Worm (Caenorhabditis elegans) whole organism, L2 larva: ENCODE results near the gene sulp-7.

Experiments
- F13H6.1 ChIP-seq: sonication (generic microtip); optimal IDR thresholded peaks from 2 replicates; lab custom pipeline; 2016; ENCODE audit warnings: missing genetic modification characterization, missing compliant biosample characterization
- ama-1 ChIP-seq: fragments of 150-350 bp; optimal IDR thresholded peaks from 2 replicates; lab custom pipeline; 2018; ENCODE audit warnings: inconsistent platforms
- elt-3 ChIP-seq: sonication (generic microtip); optimal IDR thresholded peaks from 2 replicates; lab custom pipeline; 2017; ENCODE audit warnings: missing biosample characterization, missing genetic modification characterization
- lin-39 ChIP-seq: fragments of 150-350 bp; optimal IDR thresholded peaks from 2 replicates; lab custom pipeline; 2014; ENCODE audit warnings: missing biosample characterization, missing genetic modification reagents, missing genetic modification characterization
- lsy-2 ChIP-seq, 2 experiments: fragments of 150-350 bp in 1 of 2; sonication (generic microtip) in 1 of 2; optimal IDR thresholded peaks; 2 replicates each; lab custom pipeline; 2014 to 2017; ENCODE audit warnings: missing biosample characterization in 2 of 2, missing genetic modification characterization in 2 of 2
- nhr-237 ChIP-seq: fragments of 150-350 bp; optimal IDR thresholded peaks from 2 replicates; lab custom pipeline; 2014; ENCODE audit warnings: missing biosample characterization, missing genetic modification characterization
- skn-1 ChIP-seq: sonication (generic microtip); optimal IDR thresholded peaks from 2 replicates; lab custom pipeline; 2017; ENCODE audit warnings: missing biosample characterization, missing genetic modification characterization
- sma-3 ChIP-seq: sonication (generic microtip); optimal IDR thresholded peaks from 2 replicates; lab custom pipeline; 2016; ENCODE audit warnings: missing genetic modification reagents, missing genetic modification characterization, missing compliant biosample characterization
- unc-39 ChIP-seq: fragments of 150-350 bp; optimal IDR thresholded peaks from 2 replicates; lab custom pipeline; 2014; ENCODE audit warnings: missing biosample characterization, missing genetic modification characterization
- zag-1 ChIP-seq: fragments of 150-350 bp; optimal IDR thresholded peaks from 2 replicates; lab custom pipeline; 2014; ENCODE audit warnings: missing biosample characterization, missing genetic modification characterization
- ztf-11 ChIP-seq: sonication (generic microtip); optimal IDR thresholded peaks from 2 replicates; lab custom pipeline; 2017; ENCODE audit warnings: missing biosample characterization, missing genetic modification characterization

ce11 chrX:11031047-11031695 lies 49.3 kb upstream of the sulp-7 start:
- peak; percentile 30 for TF ChIP-seq lin-39
- no peak for TF ChIP-seq skn-1 (tag; lab: Kevin White, UChicago)
- no peak for TF ChIP-seq elt-3
- TF ChIP-seq nhr-237 (tag; lab: Kevin White, UChicago), result peak; percentile 22
- TF ChIP-seq sma-3 (GFP tag; lab: Kevin White, UChicago), result peak; percentile 93
- no peak for TF ChIP-seq ztf-11 (tag; lab: Kevin White, UChicago)
- TF ChIP-seq F13H6.1 (tag; lab: Kevin White, UChicago), result peak; percentile 99
- TF ChIP-seq ama-1 (lab: Kevin White, UChicago), result no peak
- TF ChIP-seq lsy-2 (tag; optimal IDR thresholded peaks at IDR 0.05; lab: Kevin White, UChicago), result peak; percentile 67 to 82
- TF ChIP-seq zag-1, result peak; percentile 92
- TF ChIP-seq unc-39, result peak; percentile 9
